Fruit fly (Drosophila melanogaster): Measurements from ENCODE around the gene CG7084.

CG7084 gene

dm6 chr3R:22269835-22270234, 28.8 kb upstream of the CG7084 start (continued):
- TF ChIP-seq NFAT (GFP tag; IDR thresholded peaks at IDR 0.05) (no peak), CG6254 (GFP tag; optimal IDR thresholded peaks at IDR 0.05) (no peak), CG18764 (GFP tag; optimal IDR thresholded peaks at IDR 0.05) (no peak), Bteb2 (GFP tag; optimal IDR thresholded peaks at IDR 0.05) (no peak), CG12104 (GFP tag; optimal IDR thresholded peaks at IDR 0.05) (no peak), CG14050 (GFP tag; IDR thresholded peaks at IDR 0.05) (no peak), ase (GFP tag; IDR thresholded peaks at IDR 0.05) (no peak), ro (GFP tag; IDR thresholded peaks at IDR 0.05) (no peak), NK7.1 (GFP tag; optimal IDR thresholded peaks at IDR 0.05) (no peak), pum (GFP tag; optimal IDR thresholded peaks at IDR 0.05) (no peak), cwo (GFP tag; optimal IDR thresholded peaks at IDR 0.05) (no peak), tap (tag; optimal IDR thresholded peaks at IDR 0.05) (peak; percentile 21), CG1647 (GFP tag; optimal IDR thresholded peaks at IDR 0.05) (no peak), sd (tag; optimal IDR thresholded peaks at IDR 0.05) (no peak), CG33557 (GFP tag; optimal IDR thresholded peaks at IDR 0.05) (no peak), CG2199 (GFP tag; IDR thresholded peaks at IDR 0.05) (no peak), CG12942 (GFP tag; optimal IDR thresholded peaks at IDR 0.05) (no peak), az2 (GFP tag; optimal IDR thresholded peaks at IDR 0.05) (no peak), slp2 (GFP tag; optimal IDR thresholded peaks at IDR 0.05) (no peak), CG5245 (GFP tag; optimal IDR thresholded peaks at IDR 0.05) (no peak), Ravus (GFP tag; IDR thresholded peaks at IDR 0.05) (no peak), sens (GFP tag) (no peak), CG5180 (GFP tag; optimal IDR thresholded peaks at IDR 0.05) (no peak), CG16779 (GFP tag; IDR thresholded peaks at IDR 0.05) (no peak), CG2678 (tag; optimal IDR thresholded peaks at IDR 0.05) (peak; percentile 63), pfk (GFP tag; optimal IDR thresholded peaks at IDR 0.05) (no peak), sqz (GFP tag; optimal IDR thresholded peaks at IDR 0.05) (no peak), CG9876 (GFP tag; optimal IDR thresholded peaks at IDR 0.05) (no peak), CHES-1-like (GFP tag; optimal IDR thresholded peaks at IDR 0.05) (no peak), Poxn (GFP tag; IDR thresholded peaks at IDR 0.05) (no peak), kay (GFP tag; optimal IDR thresholded peaks at IDR 0.05) (no peak), cad (GFP tag; optimal IDR thresholded peaks at IDR 0.05) (no peak), lola (GFP tag; optimal IDR thresholded peaks at IDR 0.05) (no peak), CG10565 (GFP tag; optimal IDR thresholded peaks at IDR 0.05) (no peak), dimm (GFP tag; IDR thresholded peaks at IDR 0.05) (no peak), CG4707 (GFP tag; optimal IDR thresholded peaks at IDR 0.05) (no peak), CG17912 (GFP tag; optimal IDR thresholded peaks at IDR 0.05) (no peak), CG11723 (GFP tag; optimal IDR thresholded peaks at IDR 0.05) (no peak), p53 (GFP tag; optimal IDR thresholded peaks at IDR 0.05) (no peak)

- TF ChIP-seq crol (GFP tag; IDR thresholded peaks at IDR 0.05): peak; percentile 50; the same call in 1 of the 2 replicates
- peak; percentile 58 for TF ChIP-seq grn (GFP tag; optimal IDR thresholded peaks at IDR 0.05)
- peak; percentile 28 for TF ChIP-seq mirr (GFP tag; optimal IDR thresholded peaks at IDR 0.05)
- TF ChIP-seq CG8290 (GFP tag; optimal IDR thresholded peaks at IDR 0.05): no peak
- no peak for TF ChIP-seq CG8290 (tag; optimal IDR thresholded peaks at IDR 0.05)
- peak; percentile 78 for TF ChIP-seq abd-A (tag; optimal IDR thresholded peaks at IDR 0.05)
Measured at dm6 chr3R:22272962-22273361, 25.6 kb upstream of the CG7084 start.

Measured in whole organism, embryonic.